Worm (Caenorhabditis elegans): ENCODE data around the gene K02F3.12.

K02F3.12 gene

ce11 chrIII:856260-856659 is at the start of gene K02F3.12:
Gene K02F3.12 (plus strand): TSS chrIII:856560.
- no peak for TF ChIP-seq dpff-1 (tag; optimal IDR thresholded peaks at IDR 0.05)
- no peak for TF ChIP-seq sdz-38 (tag; optimal IDR thresholded peaks at IDR 0.05)
- no peak for TF ChIP-seq hmg-20 (GFP tag; IDR thresholded peaks at IDR 0.05)
- no peak for TF ChIP-seq hlh-12 (tag; optimal IDR thresholded peaks at IDR 0.05)
- no peak for TF ChIP-seq lin-35 (GFP tag; optimal IDR thresholded peaks at IDR 0.05)
- no peak for TF ChIP-seq zim-3 (tag; optimal IDR thresholded peaks at IDR 0.05)

ce11 chrIII:811544-811943 is 44.8 kb upstream of the K02F3.12 start, which contains the start of gene daf-7:
Gene daf-7 (plus strand): TSS chrIII:811844.
- no peak for TF ChIP-seq aptf-2 (GFP tag; conservative IDR thresholded peaks at IDR 0.05)
- no peak for TF ChIP-seq fkh-3 (tag; optimal IDR thresholded peaks at IDR 0.05)
- TF ChIP-seq unc-130 (GFP tag; optimal IDR thresholded peaks at IDR 0.05) = no peak
- no peak for TF ChIP-seq nfyb-1 (GFP tag; IDR thresholded peaks at IDR 0.05)
- no peak for TF ChIP-seq unc-62 (GFP tag; optimal IDR thresholded peaks at IDR 0.05)
- TF ChIP-seq egrh-3 (GFP tag; IDR thresholded peaks at IDR 0.05) = no peak
- TF ChIP-seq ztf-25 (GFP tag; IDR thresholded peaks at IDR 0.05) = no peak
- TF ChIP-seq Y56A3A.18 (GFP tag; IDR thresholded peaks at IDR 0.05) = no peak
- TF ChIP-seq ztf-26 (tag; optimal IDR thresholded peaks at IDR 0.05) = no peak
- no peak for TF ChIP-seq nfya-2 (GFP tag; IDR thresholded peaks at IDR 0.05)
- TF ChIP-seq B0336.3 (GFP tag; IDR thresholded peaks at IDR 0.05) = no peak
- no peak for TF ChIP-seq F49E8.2 (tag; optimal IDR thresholded peaks at IDR 0.05; ENCODE audit: insufficient read depth)
- TF ChIP-seq lin-26 (GFP tag; IDR thresholded peaks at IDR 0.05) = no peak
- no peak for TF ChIP-seq lsy-27 (tag; optimal IDR thresholded peaks at IDR 0.05; ENCODE audit: borderline replicate concordance, insufficient read depth)
- no peak for TF ChIP-seq sea-2 (GFP tag; IDR thresholded peaks at IDR 0.05)
- no peak for TF ChIP-seq B0019.2 (GFP tag; conservative IDR thresholded peaks at IDR 0.05)
- TF ChIP-seq cebp-2 (GFP tag; IDR thresholded peaks at IDR 0.05) = no peak
- no peak for TF ChIP-seq madf-8 (GFP tag; conservative IDR thresholded peaks at IDR 0.05)
- TF ChIP-seq Y53G8AR.9 (GFP tag; conservative IDR thresholded peaks at IDR 0.05) = no peak
- no peak for TF ChIP-seq ceh-79 (tag; optimal IDR thresholded peaks at IDR 0.05)

ce11 chrIII:815845-816244 is 40.5 kb upstream of the K02F3.12 start, which contains the start of gene dac-1:
Gene dac-1 (plus strand): TSS chrIII:816145.
- TF ChIP-seq K11D2.4 (GFP tag; IDR thresholded peaks at IDR 0.05) (no peak), nhr-27 (tag; optimal IDR thresholded peaks at IDR 0.05) (no peak), fkh-3 (tag; optimal IDR thresholded peaks at IDR 0.05) (no peak), egrh-3 (GFP tag; IDR thresholded peaks at IDR 0.05) (no peak), sea-2 (GFP tag; IDR thresholded peaks at IDR 0.05) (no peak), gei-17 (GFP tag; optimal IDR thresholded peaks at IDR 0.05) (no peak), him-1 (tag; optimal IDR thresholded peaks at IDR 0.05) (no peak), cebp-2 (GFP tag; IDR thresholded peaks at IDR 0.05) (no peak)

DNA sequence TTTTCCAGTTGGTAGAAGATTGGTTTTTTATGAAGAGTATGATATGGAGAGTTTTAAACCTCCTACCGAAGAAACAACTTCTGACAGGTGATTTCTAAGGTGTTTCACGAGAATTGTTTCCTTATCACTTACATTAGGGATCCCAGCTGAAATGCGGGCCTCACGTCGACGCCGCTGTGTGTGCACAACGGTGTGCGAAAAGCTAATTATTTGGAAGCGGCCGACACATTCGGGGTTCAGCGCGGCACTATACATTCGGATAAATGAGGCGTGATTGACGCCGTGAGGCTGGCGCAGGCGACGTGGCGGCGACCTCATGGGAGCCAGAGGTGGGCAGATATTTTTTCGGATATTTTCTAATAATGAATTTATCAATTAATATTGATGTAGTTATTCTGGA is 37.0 kb upstream of the K02F3.12 start:
- TF ChIP-seq ceh-79 (tag; optimal IDR thresholded peaks at IDR 0.05) = no peak
- no peak for TF ChIP-seq K11D2.4 (GFP tag; IDR thresholded peaks at IDR 0.05)
- no peak for TF ChIP-seq Y53G8AR.9 (GFP tag; conservative IDR thresholded peaks at IDR 0.05)
- TF ChIP-seq B0035.1 (tag; optimal IDR thresholded peaks at IDR 0.05) = no peak
- TF ChIP-seq C17E4.6 (GFP tag; IDR thresholded peaks at IDR 0.05) = no peak
- no peak for TF ChIP-seq ceh-27 (GFP tag; optimal IDR thresholded peaks at IDR 0.05)
- no peak for TF ChIP-seq hlh-12 (tag; optimal IDR thresholded peaks at IDR 0.05)
- no peak for TF ChIP-seq hsf-1 (GFP tag; IDR thresholded peaks at IDR 0.05)
- 0 out of 2 replicates have a peak, but pooled peaks have one; percentile 21 for TF ChIP-seq zfh-2 (GFP tag; conservative IDR thresholded peaks at IDR 0.05)
- TF ChIP-seq snpc-3.4 (tag; optimal IDR thresholded peaks at IDR 0.05) = no peak
- no peak for TF ChIP-seq cebp-1 (GFP tag; IDR thresholded peaks at IDR 0.05)
- TF ChIP-seq cebp-1 (tag; optimal IDR thresholded peaks at IDR 0.05) = no peak
- TF ChIP-seq snpc-1.1 (tag; optimal IDR thresholded peaks at IDR 0.05; ENCODE audit: insufficient read depth) = peak; percentile 83
- TF ChIP-seq ztf-25 (GFP tag; IDR thresholded peaks at IDR 0.05) = no peak
- no peak for TF ChIP-seq snpc-1.3 (tag; optimal IDR thresholded peaks at IDR 0.05; ENCODE audit: insufficient read depth)
- TF ChIP-seq chd-7 (tag; optimal IDR thresholded peaks at IDR 0.05) = no peak
- TF ChIP-seq madf-6 (GFP tag; IDR thresholded peaks at IDR 0.05) = no peak
- no peak for TF ChIP-seq ceh-58 (GFP tag; IDR thresholded peaks at IDR 0.05)

Measured in whole organism, young adult.